Worm (Caenorhabditis elegans) whole organism, L3 larva: ENCODE data around the gene Y15E3A.4.
A peak's percentile ranks its signal among the peaks of the same experiment; 100 is the strongest.

ENCODE experiments used
- R02D3.7 ChIP-seq: fragments of 150-350 bp; optimal IDR thresholded peaks from 2 replicates; lab custom pipeline; 2014; ENCODE audit warnings: missing biosample characterization, missing genetic modification characterization
- ZK546.5 ChIP-seq: sonication (generic microtip); optimal IDR thresholded peaks from 2 replicates; lab custom pipeline; 2017; ENCODE audit warnings: missing biosample characterization, missing genetic modification characterization
- aly-2 ChIP-seq: fragments of 150-350 bp; optimal IDR thresholded peaks from 2 replicates; lab custom pipeline; 2014; ENCODE audit warnings: missing biosample characterization, missing genetic modification characterization
- ama-1 ChIP-seq: fragments of 150-350 bp; optimal IDR thresholded peaks from 2 replicates; lab custom pipeline; 2018
- ceh-16 ChIP-seq: sonication (generic microtip); optimal IDR thresholded peaks from 2 replicates; lab custom pipeline; 2017; ENCODE audit warnings: missing biosample characterization, missing genetic modification characterization
- ceh-28 ChIP-seq: fragments of 150-350 bp; optimal IDR thresholded peaks from 2 replicates; lab custom pipeline; 2014; ENCODE audit warnings: missing biosample characterization, missing genetic modification reagents, missing genetic modification characterization
- ceh-82 ChIP-seq: fragments of 150-350 bp; optimal IDR thresholded peaks from 2 replicates; lab custom pipeline; 2014; ENCODE audit warnings: missing biosample characterization, missing genetic modification characterization
- ceh-9 ChIP-seq: sonication (generic microtip); optimal IDR thresholded peaks from 2 replicates; lab custom pipeline; 2018; ENCODE audit warnings: missing biosample characterization, missing genetic modification characterization
- daf-12 ChIP-seq: fragments of 150-350 bp; optimal IDR thresholded peaks from 2 replicates; lab custom pipeline; 2014; ENCODE audit warnings: missing biosample characterization, missing genetic modification reagents, missing genetic modification characterization
- egl-27 ChIP-seq: sonication (generic microtip); optimal IDR thresholded peaks from 4 replicates; lab custom pipeline; 2017; ENCODE audit warnings: missing biosample characterization, missing genetic modification reagents, missing genetic modification characterization
- egl-5 ChIP-seq: fragments of 150-350 bp; optimal IDR thresholded peaks from 2 replicates; lab custom pipeline; 2017; ENCODE audit warnings: missing biosample characterization, missing genetic modification reagents, missing genetic modification characterization, inconsistent platforms
- elt-1 ChIP-seq: fragments of 150-350 bp; optimal IDR thresholded peaks from 2 replicates; lab custom pipeline; 2014; ENCODE audit warnings: missing biosample characterization, missing genetic modification characterization
- elt-2 ChIP-seq: sonication (generic microtip); optimal IDR thresholded peaks from 2 replicates; lab custom pipeline; 2016; ENCODE audit warnings: missing genetic modification reagents, mild to moderate bottlenecking, missing genetic modification characterization, missing compliant biosample characterization
- elt-3 ChIP-seq, 3 experiments: fragments of 150-350 bp in 1 of 3; sonication (generic microtip) in 2 of 3; optimal IDR thresholded peaks; 2 replicates in 2 of 3; 4 replicates in 1 of 3; lab custom pipeline; 2014 to 2017; ENCODE audit warnings: missing biosample characterization in 3 of 3, missing genetic modification characterization in 3 of 3
- eor-1 ChIP-seq, 2 experiments: fragments of 150-350 bp; optimal IDR thresholded peaks; 2 replicates each; lab custom pipeline; 2014 to 2018; ENCODE audit warnings: missing biosample characterization in 2 of 2, missing genetic modification characterization in 2 of 2
- fkh-10 ChIP-seq: sonication (generic microtip); optimal IDR thresholded peaks from 2 replicates; lab custom pipeline; 2017; ENCODE audit warnings: missing biosample characterization, missing genetic modification reagents, missing genetic modification characterization
- fkh-2 ChIP-seq: fragments of 150-350 bp; optimal IDR thresholded peaks from 2 replicates; lab custom pipeline; 2014; ENCODE audit warnings: missing biosample characterization, missing genetic modification reagents, missing genetic modification characterization
- fos-1 ChIP-seq: fragments of 150-350 bp; optimal IDR thresholded peaks from 2 replicates; lab custom pipeline; 2014; ENCODE audit warnings: missing biosample characterization, missing genetic modification characterization
- hmg-11 ChIP-seq: sonication (generic microtip); optimal IDR thresholded peaks from 2 replicates; lab custom pipeline; 2016; ENCODE audit warnings: missing genetic modification characterization, missing compliant biosample characterization
- jun-1 ChIP-seq: fragments of 150-350 bp; optimal IDR thresholded peaks from 2 replicates; lab custom pipeline; 2014; ENCODE audit warnings: missing biosample characterization, missing genetic modification reagents, missing genetic modification characterization
- lin-15B ChIP-seq: fragments of 150-350 bp; optimal IDR thresholded peaks from 2 replicates; lab custom pipeline; 2014; ENCODE audit warnings: missing biosample characterization, missing genetic modification characterization
- lin-39 ChIP-seq: fragments of 150-350 bp; optimal IDR thresholded peaks from 2 replicates; lab custom pipeline; 2018; ENCODE audit warnings: missing biosample characterization, missing genetic modification reagents, missing genetic modification characterization
- lsy-12 ChIP-seq: sonication (generic microtip); optimal IDR thresholded peaks from 2 replicates; lab custom pipeline; 2016; ENCODE audit warnings: mild to moderate bottlenecking, missing genetic modification characterization, missing compliant biosample characterization
- mdl-1 ChIP-seq: fragments of 150-350 bp; optimal IDR thresholded peaks from 2 replicates; lab custom pipeline; 2014; ENCODE audit warnings: missing biosample characterization, missing genetic modification characterization
- mml-1 ChIP-seq: fragments of 150-350 bp; sonication (generic microtip); optimal IDR thresholded peaks from 3 replicates; lab custom pipeline; 2014; ENCODE audit warnings: missing biosample characterization, missing genetic modification characterization
- nfya-1 ChIP-seq: sonication (generic microtip); optimal IDR thresholded peaks from 2 replicates; lab custom pipeline; 2017; ENCODE audit warnings: missing genetic modification characterization, mild to moderate bottlenecking, missing compliant biosample characterization, antibody characterized with exemption, moderate library complexity; ENCODE audit not compliant: insufficient read depth
- nhr-11 ChIP-seq: fragments of 150-350 bp; optimal IDR thresholded peaks from 2 replicates; lab custom pipeline; 2014; ENCODE audit warnings: missing biosample characterization, missing genetic modification characterization
- nhr-12 ChIP-seq: fragments of 150-350 bp; optimal IDR thresholded peaks from 2 replicates; lab custom pipeline; 2014; ENCODE audit warnings: missing biosample characterization, missing genetic modification characterization
- nhr-23 ChIP-seq: fragments of 150-350 bp; optimal IDR thresholded peaks from 2 replicates; lab custom pipeline; 2014; ENCODE audit warnings: missing biosample characterization, missing genetic modification reagents, missing genetic modification characterization
- nhr-237 ChIP-seq: fragments of 150-350 bp; optimal IDR thresholded peaks from 2 replicates; lab custom pipeline; 2014; ENCODE audit warnings: missing biosample characterization, missing genetic modification characterization
- nhr-25 ChIP-seq: sonication (generic microtip); optimal IDR thresholded peaks from 2 replicates; lab custom pipeline; 2017; ENCODE audit warnings: missing biosample characterization, missing genetic modification characterization
- nhr-28 ChIP-seq: fragments of 150-350 bp; optimal IDR thresholded peaks from 2 replicates; lab custom pipeline; 2014; ENCODE audit warnings: missing biosample characterization, missing genetic modification characterization
- nhr-43 ChIP-seq: sonication (generic microtip); optimal IDR thresholded peaks from 2 replicates; lab custom pipeline; 2016; ENCODE audit warnings: mild to moderate bottlenecking, missing genetic modification characterization, missing compliant biosample characterization; ENCODE audit not compliant: poor library complexity, severe bottlenecking
- nhr-67 ChIP-seq: fragments of 150-350 bp; optimal IDR thresholded peaks from 2 replicates; lab custom pipeline; 2014; ENCODE audit warnings: missing biosample characterization, missing genetic modification characterization
- nhr-76 ChIP-seq: fragments of 150-350 bp; sonication (generic microtip); optimal IDR thresholded peaks from 5 replicates; lab custom pipeline; 2014; ENCODE audit warnings: missing biosample characterization, missing genetic modification characterization
- nhr-77 ChIP-seq: fragments of 150-350 bp; optimal IDR thresholded peaks from 2 replicates; lab custom pipeline; 2014; ENCODE audit warnings: missing biosample characterization, missing genetic modification characterization
- pha-4 ChIP-seq: fragments of 150-350 bp; optimal IDR thresholded peaks from 2 replicates; lab custom pipeline; 2014; ENCODE audit warnings: missing biosample characterization, missing genetic modification reagents, missing genetic modification characterization
- pqm-1 ChIP-seq: fragments of 150-350 bp; optimal IDR thresholded peaks from 2 replicates; lab custom pipeline; 2017; ENCODE audit warnings: missing biosample characterization, missing genetic modification characterization, inconsistent platforms
- sea-2 ChIP-seq: fragments of 150-350 bp; sonication (generic microtip); optimal IDR thresholded peaks from 4 replicates; lab custom pipeline; 2014; ENCODE audit warnings: missing biosample characterization, missing genetic modification reagents, missing genetic modification characterization
- skn-1 ChIP-seq: fragments of 150-350 bp; optimal IDR thresholded peaks from 2 replicates; lab custom pipeline; 2014; ENCODE audit warnings: missing biosample characterization, missing genetic modification characterization
- snpc-4 ChIP-seq: fragments of 150-350 bp; optimal IDR thresholded peaks from 2 replicates; lab custom pipeline; 2014; ENCODE audit warnings: missing biosample characterization, missing genetic modification characterization
- tbx-2 ChIP-seq: sonication (generic microtip); optimal IDR thresholded peaks from 2 replicates; lab custom pipeline; 2016; ENCODE audit warnings: mild to moderate bottlenecking, missing genetic modification characterization, missing compliant biosample characterization
- unc-39 ChIP-seq: sonication (generic microtip); optimal IDR thresholded peaks from 4 replicates; lab custom pipeline; 2017; ENCODE audit warnings: missing biosample characterization, missing genetic modification characterization
- unc-62 ChIP-seq: fragments of 150-350 bp; sonication (generic microtip); optimal IDR thresholded peaks from 4 replicates; lab custom pipeline; 2014; ENCODE audit warnings: missing biosample characterization, missing genetic modification reagents, missing genetic modification characterization
- zag-1 ChIP-seq: fragments of 150-350 bp; optimal IDR thresholded peaks from 2 replicates; lab custom pipeline; 2014; ENCODE audit warnings: missing biosample characterization, missing genetic modification characterization
- ztf-11 ChIP-seq: fragments of 150-350 bp; optimal IDR thresholded peaks from 2 replicates; lab custom pipeline; 2014; ENCODE audit warnings: missing biosample characterization, missing genetic modification characterization
- ztf-4 ChIP-seq: fragments of 150-350 bp; optimal IDR thresholded peaks from 2 replicates; lab custom pipeline; 2014; ENCODE audit warnings: missing biosample characterization, missing genetic modification characterization

Gene Y15E3A.4

DNA sequence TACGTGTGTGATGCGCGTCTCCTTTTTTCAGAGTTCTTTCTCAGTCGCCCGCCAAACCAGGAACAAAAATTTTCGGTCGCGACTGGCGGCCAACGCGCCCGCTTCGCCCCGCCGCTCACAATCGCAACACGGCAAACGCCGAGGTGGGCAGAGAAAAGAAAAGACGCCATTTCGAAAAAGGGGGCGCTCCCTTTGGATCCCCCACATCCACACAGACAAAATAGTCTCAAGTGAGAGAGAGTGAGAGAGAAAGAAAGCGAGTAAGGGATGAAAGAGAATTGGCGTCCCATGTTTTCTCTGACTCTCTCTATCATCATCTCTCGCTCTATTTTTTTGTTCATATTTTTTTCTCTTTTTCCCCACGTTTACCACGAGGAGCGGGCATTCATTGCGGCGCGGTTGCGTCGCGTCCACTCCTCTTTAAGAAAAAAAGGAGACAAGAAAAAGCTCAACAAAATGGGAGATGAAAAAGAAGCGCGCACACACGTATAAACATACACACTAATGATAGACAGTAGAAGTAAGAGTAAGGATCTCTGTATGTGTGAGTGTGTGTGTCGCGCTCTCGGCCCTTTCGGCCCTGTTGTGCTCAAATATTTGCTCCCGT lies 23.2 kb downstream of the Y15E3A.4 start:
- TF ChIP-seq nhr-67 (no peak), pqm-1 (peak; percentile 4), elt-1 (tag; lab: Kevin White, UChicago) (peak; percentile 49), ztf-4 (tag; lab: Kevin White, UChicago) (no peak), ceh-16 (tag; lab: Kevin White, UChicago) (peak; percentile 39), tbx-2 (tag; lab: Kevin White, UChicago) (peak; percentile 74), sea-2 (GFP tag; lab: Kevin White, UChicago) (no peak), egl-27 (tag; lab: Kevin White, UChicago) (peak; percentile 37), pha-4 (tag; lab: Kevin White, UChicago) (peak; percentile 80), jun-1 (tag; lab: Kevin White, UChicago) (peak; percentile 84), fkh-2 (tag; lab: Kevin White, UChicago) (peak; percentile 31), skn-1 (peak; percentile 72), nhr-11 (tag; lab: Kevin White, UChicago) (peak; percentile 80), hmg-11 (tag; lab: Kevin White, UChicago) (peak; percentile 92), lin-15B (peak; percentile 66), unc-62 (GFP tag; lab: Kevin White, UChicago) (peak; percentile 73), aly-2 (tag; lab: Kevin White, UChicago) (no peak), nhr-12 (tag; lab: Kevin White, UChicago) (no peak), unc-39 (tag; lab: Kevin White, UChicago) (no peak), nhr-76 (no peak), mml-1 (tag; lab: Kevin White, UChicago) (no peak), R02D3.7 (peak; percentile 40), nhr-28 (tag; lab: Kevin White, UChicago) (no peak), nhr-77 (tag; lab: Kevin White, UChicago) (no peak), ceh-82 (peak; percentile 74), daf-12 (tag; lab: Kevin White, UChicago) (no peak), egl-5 (peak; percentile 82), ceh-9 (tag; lab: Kevin White, UChicago) (no peak), ceh-28 (peak; percentile 66), nhr-237 (tag; lab: Kevin White, UChicago) (no peak), mdl-1 (tag; lab: Kevin White, UChicago) (peak; percentile 84), zag-1 (tag; lab: Kevin White, UChicago) (peak; percentile 52), nhr-25 (peak; percentile 63), ztf-11 (no peak), lsy-12 (tag; lab: Kevin White, UChicago) (peak; percentile 61), elt-2 (tag; lab: Kevin White, UChicago) (peak; percentile 55), snpc-4 (tag; lab: Kevin White, UChicago) (peak; percentile 63), nhr-43 (tag; lab: Kevin White, UChicago) (peak; percentile 59), nhr-23 (tag; lab: Kevin White, UChicago) (peak; percentile 75), fos-1 (tag; lab: Kevin White, UChicago) (no peak), ama-1 (lab: Kevin White, UChicago) (peak; percentile 63), eor-1 (tag; optimal IDR thresholded peaks at IDR 0.05; lab: Kevin White, UChicago) (no peak), nfya-1 (tag; lab: Kevin White, UChicago) (peak; percentile 89), elt-3 (tag; optimal IDR thresholded peaks at IDR 0.05; lab: Kevin White, UChicago) (no peak), lin-39 (peak; percentile 79), fkh-10 (GFP tag; lab: Kevin White, UChicago) (peak; percentile 40), ZK546.5 (tag; lab: Kevin White, UChicago) (no peak)
